Fruit fly (Drosophila melanogaster): ENCODE data around the gene CG11570.

- TF ChIP-seq jim (GFP tag; optimal IDR thresholded peaks at IDR 0.05) = no peak
- no peak for TF ChIP-seq usp (GFP tag; optimal IDR thresholded peaks at IDR 0.05)
- TF ChIP-seq Hnf4 (GFP tag; optimal IDR thresholded peaks at IDR 0.05) = no peak
Measured at dm6 chr3L:11921213-11921612, 36.4 kb downstream of the CG11570 start, which contains the start of gene CG11588.
